Worm (Caenorhabditis elegans): Measurements from ENCODE around the gene spas-1.

The spas-1 gene

ce11 chrV:9220444-9220843, 44.9 kb downstream of the spas-1 start (continued):
- TF ChIP-seq C34B4.2 (tag; optimal IDR thresholded peaks at IDR 0.05) (no peak), lin-35 (GFP tag; optimal IDR thresholded peaks at IDR 0.05) (peak; percentile 87 to 95), ceh-88 (GFP tag; IDR thresholded peaks at IDR 0.05) (no peak), nhr-12 (tag; optimal IDR thresholded peaks at IDR 0.05) (no peak), zag-1 (tag; optimal IDR thresholded peaks at IDR 0.05) (no peak), nhr-71 (tag; optimal IDR thresholded peaks at IDR 0.05) (peak; percentile 64), dsc-1 (tag; optimal IDR thresholded peaks at IDR 0.05) (no peak), hpl-2 (GFP tag; optimal IDR thresholded peaks at IDR 0.05) (no peak), jun-1 (tag; optimal IDR thresholded peaks at IDR 0.05) (no peak), ceh-63 (GFP tag; optimal IDR thresholded peaks at IDR 0.05) (no peak), fkh-10 (GFP tag; optimal IDR thresholded peaks at IDR 0.05) (no peak), C16A3.4 (tag; optimal IDR thresholded peaks at IDR 0.05) (peak; percentile 68), egl-13 (tag; optimal IDR thresholded peaks at IDR 0.05) (no peak), ztf-4 (tag; optimal IDR thresholded peaks at IDR 0.05) (no peak), nhr-47 (tag; optimal IDR thresholded peaks at IDR 0.05) (peak; percentile 50), vab-15 (tag; optimal IDR thresholded peaks at IDR 0.05) (no peak), rnt-1 (tag; optimal IDR thresholded peaks at IDR 0.05) (peak; percentile 33), ets-5 (GFP tag; IDR thresholded peaks at IDR 0.05) (no peak), efl-3 (GFP tag; optimal IDR thresholded peaks at IDR 0.05) (no peak), ceh-90 (tag; optimal IDR thresholded peaks at IDR 0.05) (no peak), nhr-85 (tag) (peak; percentile 44), ceh-8 (GFP tag; optimal IDR thresholded peaks at IDR 0.05) (no peak), zip-4 (GFP tag; optimal IDR thresholded peaks at IDR 0.05) (no peak), lin-14 (GFP tag; optimal IDR thresholded peaks at IDR 0.05) (peak; percentile 56), nhr-11 (tag; optimal IDR thresholded peaks at IDR 0.05) (no peak), xbp-1 (tag; optimal IDR thresholded peaks at IDR 0.05) (peak; percentile 17), nhr-237 (tag; optimal IDR thresholded peaks at IDR 0.05) (no peak), unc-86 (tag; optimal IDR thresholded peaks at IDR 0.05) (peak; percentile 29), blmp-1 (tag; optimal IDR thresholded peaks at IDR 0.05) (peak; percentile 62), F16B12.6 (tag; optimal IDR thresholded peaks at IDR 0.05) (no peak), grh-1 (GFP tag; IDR thresholded peaks at IDR 0.05) (no peak), isw-1 (GFP tag; IDR thresholded peaks at IDR 0.05) (peak; percentile 46; the same call in 1 of the 2 replicates), elt-3 (tag; optimal IDR thresholded peaks at IDR 0.05) (no peak), unc-62 (GFP tag; optimal IDR thresholded peaks at IDR 0.05) (no peak), alr-1 (tag; optimal IDR thresholded peaks at IDR 0.05; ENCODE audit: borderline replicate concordance) (no peak), hlh-17 (GFP tag; optimal IDR thresholded peaks at IDR 0.05; ENCODE audit: borderline replicate concordance) (no peak), dpl-1 (GFP tag; optimal IDR thresholded peaks at IDR 0.05) (peak; percentile 76 to 89 (median 86)), lin-15B (tag; optimal IDR thresholded peaks at IDR 0.05) (peak; percentile 59), pax-3 (tag; optimal IDR thresholded peaks at IDR 0.05) (no peak), nhr-28 (tag; optimal IDR thresholded peaks at IDR 0.05) (no peak), mep-1 (tag; optimal IDR thresholded peaks at IDR 0.05) (peak; percentile 20), aha-1 (tag; optimal IDR thresholded peaks at IDR 0.05) (no peak), irx-1 (tag; optimal IDR thresholded peaks at IDR 0.05) (no peak), sox-4 (tag; optimal IDR thresholded peaks at IDR 0.05) (no peak), pag-3 (tag; optimal IDR thresholded peaks at IDR 0.05; ENCODE audit: borderline replicate concordance, insufficient read depth) (no peak), ztf-11 (tag; optimal IDR thresholded peaks at IDR 0.05) (no peak), nhr-77 (tag; optimal IDR thresholded peaks at IDR 0.05) (peak; percentile 19), sptf-1 (tag; optimal IDR thresholded peaks at IDR 0.05) (no peak), egl-27 (tag; optimal IDR thresholded peaks at IDR 0.05) (no peak), lir-3 (tag; optimal IDR thresholded peaks at IDR 0.05; ENCODE audit: poor library complexity) (no peak), efl-1 (optimal IDR thresholded peaks at IDR 0.05) (peak; percentile 54 to 88), efl-1 (GFP tag; optimal IDR thresholded peaks at IDR 0.05 in 1 of 2) (peak; percentile 90 to 99), lsy-2 (tag; optimal IDR thresholded peaks at IDR 0.05) (peak; percentile 36 to 74)

All from whole organism, L1 larva.